Worm (Caenorhabditis elegans) whole organism, midembryonic: ENCODE results near the gene C33D3.3.

ENCODE experiments used
- flt-1 ChIP-seq: fragments of 200-800 bp; sonication (Bioruptor generic); IDR thresholded peaks from 2 replicates; pipeline ENCODE4 v1.3.6; 2022; ENCODE audit warnings: missing genetic modification characterization, missing compliant biosample characterization
- med-1 ChIP-seq: sonication (generic microtip); optimal IDR thresholded peaks from 2 replicates; lab custom pipeline; 2017; ENCODE audit warnings: missing genetic modification characterization, mild to moderate bottlenecking, missing compliant biosample characterization, antibody characterized with exemption, missing genetic modification reagents; ENCODE audit not compliant: insufficient read depth

DNA sequence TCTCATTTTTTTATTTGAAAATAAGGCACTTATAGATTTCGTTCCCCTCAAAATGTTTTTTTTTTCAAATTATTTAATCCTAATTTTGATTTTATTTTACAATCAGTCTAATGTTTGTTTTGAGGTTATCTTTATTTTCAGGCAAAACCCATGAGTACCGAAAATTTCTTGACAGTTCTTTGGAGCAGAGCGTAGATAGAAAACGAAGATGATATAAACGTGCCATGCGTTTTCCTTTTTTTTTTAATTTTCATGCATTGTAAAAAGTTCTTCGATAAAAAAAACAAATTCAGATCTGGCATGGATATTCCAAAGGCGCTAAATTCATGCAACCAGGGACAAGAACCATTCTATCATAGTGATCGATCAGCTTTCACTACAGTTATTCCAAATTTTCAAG lies 5.9 kb downstream of the C33D3.3 start, which contains the start of gene C33D3.5:
- TF ChIP-seq flt-1 (GFP tag; lab: Robert Waterston, UW): no peak
- TF ChIP-seq med-1 (GFP tag; lab: Kevin White, UChicago): no peak
